Worm (Caenorhabditis elegans) whole organism, L4 larva: Measurements from ENCODE around the gene fbxb-34.

Source experiments
- F10B5.3 ChIP-seq: sonication (generic microtip); optimal IDR thresholded peaks from 2 replicates; lab custom pipeline; 2016; ENCODE audit warnings: mild to moderate bottlenecking, missing genetic modification characterization, missing compliant biosample characterization
- F26F4.8 ChIP-seq: fragments of 200-800 bp; sonication (Bioruptor generic); conservative IDR thresholded peaks from 2 replicates; pipeline ENCODE4 v1.3.6; 2022; ENCODE audit warnings: missing genetic modification characterization, missing compliant biosample characterization
- F37D6.2 ChIP-seq: sonication (generic microtip); optimal IDR thresholded peaks from 2 replicates; lab custom pipeline; 2016; ENCODE audit warnings: mild to moderate bottlenecking, missing genetic modification characterization, missing compliant biosample characterization
- F44E2.7 ChIP-seq: fragments of 200-800 bp; sonication (Bioruptor generic); IDR thresholded peaks from 2 replicates; pipeline ENCODE4 v2.1.2; 2022; ENCODE audit warnings: missing genetic modification characterization, missing compliant biosample characterization
- R02D3.7 ChIP-seq: fragments of 150-350 bp; sonication (generic microtip); optimal IDR thresholded peaks from 3 replicates; lab custom pipeline; 2014; ENCODE audit warnings: missing biosample characterization, missing genetic modification characterization
- Y105C5A.15 ChIP-seq: fragments of 200-800 bp; sonication (Bioruptor generic); IDR thresholded peaks from 2 replicates; pipeline ENCODE4 v1.3.6; 2022; ENCODE audit warnings: missing genetic modification characterization, missing compliant biosample characterization
- Y48G9A.11 ChIP-seq: fragments of 200-800 bp; sonication (Bioruptor generic); IDR thresholded peaks from 2 replicates; pipeline ENCODE4 v1.3.6; 2022; ENCODE audit warnings: missing genetic modification reagents, missing genetic modification characterization, missing compliant biosample characterization
- Y75B8A.6 ChIP-seq: fragments of 200-800 bp; sonication (Bioruptor generic); IDR thresholded peaks from 2 replicates; pipeline ENCODE4 v1.3.6; 2022; ENCODE audit warnings: missing genetic modification reagents, missing genetic modification characterization, missing compliant biosample characterization
- ZK337.2 ChIP-seq: fragments of 200-800 bp; sonication (Bioruptor generic); IDR thresholded peaks from 2 replicates; pipeline ENCODE4 v1.3.6; 2022; ENCODE audit warnings: missing genetic modification reagents, missing genetic modification characterization, missing compliant biosample characterization
- aly-2 ChIP-seq: sonication (generic microtip); optimal IDR thresholded peaks from 2 replicates; lab custom pipeline; 2018; ENCODE audit warnings: missing biosample characterization, missing genetic modification characterization
- arid-1 ChIP-seq: fragments of 200-800 bp; sonication (Bioruptor generic); conservative IDR thresholded peaks from 2 replicates; pipeline ENCODE4 v1.3.6; 2022; ENCODE audit warnings: missing genetic modification reagents, missing genetic modification characterization, missing compliant biosample characterization
- ceh-20 ChIP-seq: fragments of 200-800 bp; sonication (Bioruptor generic); IDR thresholded peaks from 2 replicates; pipeline ENCODE4 v1.3.6; 2022; ENCODE audit warnings: missing genetic modification reagents, missing genetic modification characterization, missing compliant biosample characterization
- ceh-32 ChIP-seq: sonication (generic microtip); optimal IDR thresholded peaks from 2 replicates; lab custom pipeline; 2016; ENCODE audit warnings: mild to moderate bottlenecking, missing genetic modification characterization, missing compliant biosample characterization; ENCODE audit not compliant: poor library complexity
- ceh-44 ChIP-seq: fragments of 200-800 bp; sonication (Bioruptor generic); IDR thresholded peaks from 2 replicates; pipeline ENCODE4 v1.3.6; 2022; ENCODE audit warnings: missing genetic modification reagents, missing genetic modification characterization, missing compliant biosample characterization
- ceh-62 ChIP-seq: sonication (generic microtip); optimal IDR thresholded peaks from 2 replicates; lab custom pipeline; 2017; ENCODE audit warnings: missing biosample characterization, missing genetic modification characterization
- ctbp-1 ChIP-seq: fragments of 200-800 bp; sonication (Bioruptor generic); IDR thresholded peaks from 2 replicates; pipeline ENCODE4 v1.3.6; 2022; ENCODE audit warnings: missing genetic modification reagents, missing genetic modification characterization, missing compliant biosample characterization
- daf-8 ChIP-seq: fragments of 200-800 bp; sonication (Bioruptor generic); IDR thresholded peaks from 2 replicates; pipeline ENCODE4 v1.3.6; 2022; ENCODE audit warnings: missing genetic modification characterization, missing compliant biosample characterization
- dmd-6 ChIP-seq: fragments of 200-800 bp; sonication (Bioruptor generic); IDR thresholded peaks from 2 replicates; pipeline ENCODE4 v1.3.6; 2022; ENCODE audit warnings: missing genetic modification reagents, missing genetic modification characterization, missing compliant biosample characterization
- dmd-8 ChIP-seq: fragments of 200-800 bp; sonication (Bioruptor generic); IDR thresholded peaks from 2 replicates; pipeline ENCODE4 v1.3.6; 2022; ENCODE audit warnings: missing genetic modification characterization, missing compliant biosample characterization
- duxl-1 ChIP-seq: sonication (generic microtip); optimal IDR thresholded peaks from 2 replicates; lab custom pipeline; 2016; ENCODE audit warnings: mild to moderate bottlenecking, missing genetic modification characterization, moderate library complexity, missing compliant biosample characterization; ENCODE audit not compliant: poor library complexity
- dve-1 ChIP-seq: sonication (generic microtip); optimal IDR thresholded peaks from 2 replicates; lab custom pipeline; 2017; ENCODE audit warnings: antibody characterized with exemption, mild to moderate bottlenecking, missing genetic modification characterization, missing compliant biosample characterization; ENCODE audit not compliant: insufficient read depth
- egl-43 ChIP-seq: fragments of 200-800 bp; sonication (Bioruptor generic); IDR thresholded peaks from 2 replicates; pipeline ENCODE4 v1.3.6; 2022; ENCODE audit warnings: missing genetic modification reagents, missing genetic modification characterization, missing compliant biosample characterization
- fos-1 ChIP-seq: fragments of 150-350 bp; optimal IDR thresholded peaks from 2 replicates; lab custom pipeline; 2014; ENCODE audit warnings: missing biosample characterization, missing genetic modification characterization
- hlh-11 ChIP-seq: fragments of 200-800 bp; sonication (Bioruptor generic); optimal IDR thresholded peaks from 2 replicates; lab custom pipeline; 2018; ENCODE audit warnings: mild to moderate bottlenecking, missing genetic modification characterization, missing compliant biosample characterization
- hlh-30 ChIP-seq: sonication (generic microtip); optimal IDR thresholded peaks from 2 replicates; lab custom pipeline; 2017; ENCODE audit warnings: antibody characterized with exemption, mild to moderate bottlenecking, missing genetic modification characterization, missing compliant biosample characterization; ENCODE audit not compliant: insufficient read depth
- hmg-1.1 ChIP-seq: fragments of 200-800 bp; sonication (Bioruptor generic); IDR thresholded peaks from 2 replicates; pipeline ENCODE4 v1.3.6; 2022; ENCODE audit warnings: missing genetic modification reagents, missing genetic modification characterization, missing compliant biosample characterization
- lin-15B ChIP-seq: fragments of 150-350 bp; sonication (generic microtip); optimal IDR thresholded peaks from 3 replicates; lab custom pipeline; 2014; ENCODE audit warnings: missing biosample characterization, missing genetic modification characterization
- lin-38 ChIP-seq: fragments of 200-800 bp; sonication (Bioruptor generic); IDR thresholded peaks from 2 replicates; pipeline ENCODE4 v1.3.6; 2022; ENCODE audit warnings: missing genetic modification reagents, missing genetic modification characterization, missing compliant biosample characterization
- lsy-2 ChIP-seq, 2 experiments: fragments of 150-350 bp in 1 of 2; sonication (generic microtip) in 1 of 2; optimal IDR thresholded peaks; 2 replicates each; lab custom pipeline; 2014 to 2017; ENCODE audit warnings: missing biosample characterization in 2 of 2, missing genetic modification characterization in 2 of 2
- madf-5 ChIP-seq, 2 experiments: fragments of 200-800 bp; sonication (Bioruptor generic); IDR thresholded peaks; 2 replicates each; pipeline ENCODE4 v1.3.6; 2022; ENCODE audit warnings: missing compliant biosample characterization in 2 of 2, missing genetic modification characterization in 2 of 2
- mdl-1 ChIP-seq, 2 experiments: fragments of 150-350 bp in 1 of 2; sonication (generic microtip) in 1 of 2; optimal IDR thresholded peaks; 2 replicates each; lab custom pipeline; 2014 to 2017; ENCODE audit warnings: missing biosample characterization in 2 of 2, missing genetic modification characterization in 2 of 2
- mep-1 ChIP-seq: fragments of 150-350 bp; sonication (generic microtip); optimal IDR thresholded peaks from 3 replicates; lab custom pipeline; 2014; ENCODE audit warnings: missing biosample characterization, missing genetic modification characterization
- mes-2 ChIP-seq: sonication (generic microtip); optimal IDR thresholded peaks from 2 replicates; lab custom pipeline; 2016; ENCODE audit warnings: missing genotype, mild to moderate bottlenecking, missing genetic modification characterization, missing compliant biosample characterization; ENCODE audit not compliant: poor library complexity, severe bottlenecking
- nhr-10 ChIP-seq: fragments of 150-350 bp; optimal IDR thresholded peaks from 2 replicates; lab custom pipeline; 2014; ENCODE audit warnings: missing biosample characterization, missing genetic modification characterization
- nhr-11 ChIP-seq: fragments of 150-350 bp; optimal IDR thresholded peaks from 2 replicates; lab custom pipeline; 2014; ENCODE audit warnings: missing biosample characterization, missing genetic modification characterization
- nhr-25 ChIP-seq: sonication (generic microtip); optimal IDR thresholded peaks from 2 replicates; lab custom pipeline; 2017; ENCODE audit warnings: missing genetic modification characterization, mild to moderate bottlenecking, missing compliant biosample characterization, antibody characterized with exemption, moderate library complexity, borderline replicate concordance; ENCODE audit not compliant: insufficient read depth
- nhr-28 ChIP-seq: fragments of 150-350 bp; optimal IDR thresholded peaks from 2 replicates; lab custom pipeline; 2014; ENCODE audit warnings: missing biosample characterization, missing genetic modification characterization
- pha-4 ChIP-seq, 2 experiments: fragments of 150-350 bp in 1 of 2; fragments of 200-800 bp in 1 of 2; sonication (Bioruptor generic) in 1 of 2; IDR thresholded peaks in 1 of 2; optimal IDR thresholded peaks in 1 of 2; 2 replicates each; pipeline versions ENCODE4 v1.3.6 to Lab custom; 2014 to 2022; ENCODE audit warnings: missing genetic modification characterization in 2 of 2, missing genetic modification reagents in 2 of 2, missing biosample characterization in 1 of 2, missing compliant biosample characterization in 1 of 2
- php-3 ChIP-seq: fragments of 200-800 bp; sonication (Bioruptor generic); IDR thresholded peaks from 2 replicates; pipeline ENCODE4 v1.3.6; 2022; ENCODE audit warnings: missing genetic modification reagents, missing genetic modification characterization, missing compliant biosample characterization
- pqm-1 ChIP-seq: sonication (generic microtip); optimal IDR thresholded peaks from 2 replicates; lab custom pipeline; 2017; ENCODE audit warnings: missing biosample characterization, missing genetic modification characterization
- skn-1 ChIP-seq: fragments of 150-350 bp; optimal IDR thresholded peaks from 2 replicates; lab custom pipeline; 2014; ENCODE audit warnings: missing biosample characterization, missing genetic modification characterization
- snpc-1.2 ChIP-seq: fragments of 200-800 bp; sonication (Bioruptor generic); IDR thresholded peaks from 2 replicates; pipeline ENCODE4 v1.3.6; 2022; ENCODE audit warnings: missing genetic modification reagents, missing genetic modification characterization, missing compliant biosample characterization
- snpc-4 ChIP-seq: fragments of 150-350 bp; optimal IDR thresholded peaks from 2 replicates; lab custom pipeline; 2014; ENCODE audit warnings: missing biosample characterization, missing genetic modification characterization
- spr-1 ChIP-seq: sonication (generic microtip); optimal IDR thresholded peaks from 2 replicates; lab custom pipeline; 2016; ENCODE audit warnings: mild to moderate bottlenecking, missing genetic modification characterization, missing compliant biosample characterization
- spr-3 ChIP-seq: fragments of 200-800 bp; sonication (Bioruptor generic); optimal IDR thresholded peaks from 2 replicates; lab custom pipeline; 2018; ENCODE audit warnings: mild to moderate bottlenecking, missing genetic modification characterization, missing compliant biosample characterization
- tag-97 ChIP-seq: fragments of 200-800 bp; sonication (Bioruptor generic); IDR thresholded peaks from 2 replicates; pipeline ENCODE4 v1.3.6; 2022; ENCODE audit warnings: missing genetic modification characterization, missing compliant biosample characterization
- tra-1 ChIP-seq: fragments of 200-800 bp; sonication (Bioruptor generic); IDR thresholded peaks from 2 replicates; pipeline ENCODE4 v1.3.6; 2022; ENCODE audit warnings: missing genetic modification reagents, missing genetic modification characterization, missing compliant biosample characterization
- zfp-3 ChIP-seq: fragments of 200-800 bp; sonication (Bioruptor generic); conservative IDR thresholded peaks from 2 replicates; pipeline ENCODE4 v1.3.6; 2022; ENCODE audit warnings: missing genetic modification reagents, missing genetic modification characterization, missing compliant biosample characterization
- zip-11 ChIP-seq: fragments of 200-800 bp; sonication (Bioruptor generic); IDR thresholded peaks from 2 replicates; pipeline ENCODE4 v1.3.6; 2022; ENCODE audit warnings: missing genetic modification characterization, missing compliant biosample characterization
- zip-2 ChIP-seq: fragments of 150-350 bp; optimal IDR thresholded peaks from 2 replicates; lab custom pipeline; 2014; ENCODE audit warnings: missing biosample characterization, missing genetic modification characterization
- ztf-7 ChIP-seq: fragments of 150-350 bp; optimal IDR thresholded peaks from 2 replicates; lab custom pipeline; 2014; ENCODE audit warnings: missing biosample characterization, missing genetic modification characterization

Gene fbxb-34

DNA sequence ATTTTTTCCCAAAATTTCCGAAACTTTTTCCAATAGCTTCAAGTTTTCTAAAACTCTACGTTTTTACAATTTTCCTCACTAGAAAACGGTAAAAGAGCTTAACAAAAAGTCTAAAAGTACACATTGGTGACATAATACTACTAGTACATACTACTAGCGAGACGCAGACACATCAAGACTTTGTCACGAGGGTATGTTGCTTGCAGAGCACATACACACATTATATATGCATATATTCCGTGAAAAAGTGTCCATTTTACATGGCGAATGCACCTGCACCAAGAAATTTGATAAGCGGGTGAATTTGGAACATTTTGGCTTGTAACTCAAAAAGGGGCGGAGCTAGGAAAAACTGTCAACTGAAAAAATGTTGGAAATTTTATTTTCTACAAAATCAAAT lies 13.7 kb downstream of the fbxb-34 start:
- TF ChIP-seq hlh-30 (tag; lab: Kevin White, UChicago) (peak; percentile 88), dve-1 (tag; lab: Kevin White, UChicago) (peak; percentile 67), ZK337.2 (GFP tag; lab: Robert Waterston, UW) (no peak), ceh-62 (tag; lab: Kevin White, UChicago) (no peak), egl-43 (no peak), dmd-8 (GFP tag; lab: Robert Waterston, UW) (no peak), pqm-1 (no peak), spr-3 (GFP tag; lab: Kevin White, UChicago) (no peak), ctbp-1 (GFP tag; lab: Robert Waterston, UW) (no peak), F44E2.7 (no peak), spr-1 (tag; lab: Kevin White, UChicago) (no peak), madf-5 (GFP tag; IDR thresholded peaks at IDR 0.05; lab: Robert Waterston, UW) (no peak), Y48G9A.11 (no peak), arid-1 (GFP tag; lab: Robert Waterston, UW) (no peak), fos-1 (tag; lab: Kevin White, UChicago) (no peak), nhr-11 (tag; lab: Kevin White, UChicago) (no peak), Y105C5A.15 (no peak), F10B5.3 (tag; lab: Kevin White, UChicago) (no peak), lsy-2 (tag; optimal IDR thresholded peaks at IDR 0.05; lab: Kevin White, UChicago) (peak in 1 of 2 experiments; percentile 52), pha-4 (GFP tag; IDR thresholded peaks at IDR 0.05; lab: Robert Waterston, UW) (no peak), pha-4 (tag; optimal IDR thresholded peaks at IDR 0.05; lab: Kevin White, UChicago) (peak; percentile 70), snpc-1.2 (no peak), skn-1 (tag; lab: Kevin White, UChicago) (no peak), aly-2 (tag; lab: Kevin White, UChicago) (no peak), R02D3.7 (tag; lab: Kevin White, UChicago) (no peak), lin-38 (no peak), nhr-28 (no peak), hlh-11 (tag; lab: Kevin White, UChicago) (peak; percentile 21), dmd-6 (GFP tag; lab: Robert Waterston, UW) (no peak), hmg-1.1 (GFP tag; lab: Robert Waterston, UW) (peak; percentile 17; the same call in 1 of the 2 replicates), zfp-3 (GFP tag; lab: Robert Waterston, UW) (no peak), daf-8 (GFP tag; lab: Robert Waterston, UW) (no peak), Y75B8A.6 (no peak), ceh-44 (GFP tag; lab: Robert Waterston, UW) (no peak), mep-1 (peak; percentile 42), duxl-1 (tag; lab: Kevin White, UChicago) (no peak), tra-1 (GFP tag; lab: Robert Waterston, UW) (no peak), zip-2 (tag; lab: Kevin White, UChicago) (no peak), mes-2 (tag; lab: Kevin White, UChicago) (peak; percentile 51), mdl-1 (tag; optimal IDR thresholded peaks at IDR 0.05; lab: Kevin White, UChicago) (peak in 1 of 2 experiments; percentile 79), lin-15B (tag; lab: Kevin White, UChicago) (no peak), tag-97 (GFP tag; lab: Robert Waterston, UW) (no peak), ceh-32 (tag; lab: Kevin White, UChicago) (no peak), ztf-7 (tag; lab: Kevin White, UChicago) (no peak), zip-11 (GFP tag; lab: Robert Waterston, UW) (no peak), F26F4.8 (GFP tag; lab: Robert Waterston, UW) (no peak), F37D6.2 (tag; lab: Kevin White, UChicago) (no peak), nhr-10 (no peak), nhr-25 (tag; lab: Kevin White, UChicago) (no peak), ceh-20 (GFP tag; lab: Robert Waterston, UW) (no peak), php-3 (no peak), snpc-4 (tag; lab: Kevin White, UChicago) (no peak)
